Fruit fly (Drosophila melanogaster) whole organism, embryonic: Measurements from ENCODE around the gene Prp3.

Experiments used
- Atf6 ChIP-seq: fragments of 200-800 bp; sonication (Bioruptor generic); IDR thresholded peaks from 2 replicates; pipeline ENCODE4 v1.3.6; 2022; ENCODE audit warnings: missing biosample characterization, missing genetic modification characterization
- Bgb ChIP-seq: fragments of 200-800 bp; sonication (Bioruptor generic); IDR thresholded peaks from 2 replicates; pipeline ENCODE4 v1.3.6; 2022; ENCODE audit warnings: missing biosample characterization, missing genetic modification characterization; ENCODE audit not compliant: partially characterized antibody
- CG10431 ChIP-seq: fragments of 200-800 bp; sonication (Bioruptor generic); optimal IDR thresholded peaks from 3 replicates; lab custom pipeline; 2018; ENCODE audit warnings: missing biosample characterization, mild to moderate bottlenecking, missing genetic modification characterization
- CG11504 ChIP-seq: fragments of 200-800 bp; sonication (Bioruptor generic); optimal IDR thresholded peaks from 3 replicates; lab custom pipeline; 2019; ENCODE audit warnings: missing biosample characterization, mild to moderate bottlenecking, missing genetic modification characterization, moderate library complexity
- CG12155 ChIP-seq: fragments of 200-800 bp; sonication (Bioruptor generic); optimal IDR thresholded peaks from 3 replicates; lab custom pipeline; 2016; ENCODE audit warnings: missing biosample characterization, missing genetic modification characterization
- CG12219 ChIP-seq: fragments of 200-800 bp; sonication (Bioruptor generic); optimal IDR thresholded peaks from 3 replicates; lab custom pipeline; 2018; ENCODE audit warnings: missing biosample characterization, mild to moderate bottlenecking, missing genetic modification characterization
- CG13287 ChIP-seq: fragments of 200-800 bp; sonication (Bioruptor generic); IDR thresholded peaks from 2 replicates; pipeline ENCODE4 v1.3.6; 2022; ENCODE audit warnings: missing biosample characterization, missing genetic modification characterization; ENCODE audit not compliant: partially characterized antibody
- CG15073 ChIP-seq: fragments of 200-800 bp; sonication (Bioruptor generic); optimal IDR thresholded peaks from 2 replicates; lab custom pipeline; 2016; ENCODE audit warnings: missing biosample characterization, missing genetic modification characterization
- CG17829 ChIP-seq: fragments of 200-800 bp; optimal IDR thresholded peaks from 2 replicates; lab custom pipeline; 2019; ENCODE audit warnings: missing biosample characterization, mild to moderate bottlenecking, missing genetic modification characterization, moderate library complexity
- CG18599 ChIP-seq: fragments of 200-800 bp; sonication (Bioruptor generic); optimal IDR thresholded peaks from 3 replicates; lab custom pipeline; 2017; ENCODE audit warnings: missing biosample characterization, missing genetic modification characterization, mild to moderate bottlenecking, moderate library complexity, missing genetic modification reagents
- CG3163 ChIP-seq: fragments of 200-800 bp; sonication (Bioruptor generic); optimal IDR thresholded peaks from 3 replicates; lab custom pipeline; 2016; ENCODE audit warnings: missing biosample characterization, missing genetic modification characterization
- CG3726 ChIP-seq: fragments of 200-800 bp; sonication (Bioruptor generic); IDR thresholded peaks from 3 replicates; pipeline ENCODE4, ENCODE4 v1.3.6; 2022; ENCODE audit warnings: missing biosample characterization, missing genetic modification characterization
- CG6654 ChIP-seq: fragments of 200-800 bp; sonication (Bioruptor generic); optimal IDR thresholded peaks from 2 replicates; lab custom pipeline; 2017; ENCODE audit warnings: missing biosample characterization, mild to moderate bottlenecking, missing genetic modification characterization
- CG6765 ChIP-seq: fragments of 200-800 bp; sonication (Bioruptor generic); optimal IDR thresholded peaks from 3 replicates; lab custom pipeline; 2017; ENCODE audit warnings: missing biosample characterization, mild to moderate bottlenecking, missing genetic modification characterization
- CG9876 ChIP-seq: fragments of 200-800 bp; sonication (Bioruptor generic); optimal IDR thresholded peaks from 2 replicates; lab custom pipeline; 2016; ENCODE audit warnings: missing biosample characterization, missing genetic modification characterization
- D19B ChIP-seq: fragments of 200-800 bp; sonication (Bioruptor generic); optimal IDR thresholded peaks from 2 replicates; lab custom pipeline; 2017; ENCODE audit warnings: missing biosample characterization, mild to moderate bottlenecking, missing genetic modification characterization
- Eip74EF ChIP-seq, 2 experiments: fragments of 200-800 bp in 1 of 2; fragments of >200 bp in 1 of 2; sonication (Bioruptor generic) in 1 of 2; optimal IDR thresholded peaks; 2 replicates each; lab custom pipeline; 2017 to 2019; ENCODE audit warnings: missing biosample characterization in 2 of 2, missing genetic modification characterization in 2 of 2, mild to moderate bottlenecking in 1 of 2, moderate library complexity in 1 of 2
- Gsc ChIP-seq: fragments of 200-800 bp; sonication (Bioruptor generic); IDR thresholded peaks from 2 replicates; pipeline ENCODE4 v1.3.6; 2022; ENCODE audit warnings: missing biosample characterization, missing genetic modification characterization
- Hey ChIP-seq: fragments of 200-800 bp; sonication (Bioruptor generic); optimal IDR thresholded peaks from 3 replicates; lab custom pipeline; 2018; ENCODE audit warnings: missing biosample characterization, mild to moderate bottlenecking, missing genetic modification characterization
- HmgD ChIP-seq: fragments of 200-800 bp; sonication (Bioruptor generic); optimal IDR thresholded peaks from 3 replicates; lab custom pipeline; 2016; ENCODE audit warnings: missing biosample characterization, missing genetic modification characterization
- Hmx ChIP-seq: fragments of 200-800 bp; sonication (Bioruptor generic); optimal IDR thresholded peaks from 2 replicates; lab custom pipeline; 2016; ENCODE audit warnings: missing biosample characterization, missing genetic modification characterization
- Hr78 ChIP-seq, 2 experiments: fragments of 200-800 bp in 1 of 2; fragments of >200 bp in 1 of 2; sonication (Bioruptor generic) in 1 of 2; optimal IDR thresholded peaks; 2 replicates each; lab custom pipeline; 2017 to 2019; ENCODE audit warnings: missing biosample characterization in 2 of 2, missing genetic modification characterization in 2 of 2, mild to moderate bottlenecking in 1 of 2, moderate library complexity in 1 of 2
- Lim3 ChIP-seq: fragments of 200-800 bp; sonication (Bioruptor generic); IDR thresholded peaks from 2 replicates; pipeline ENCODE4 v1.3.6; 2022; ENCODE audit warnings: missing biosample characterization, missing genetic modification characterization
- NFAT ChIP-seq: fragments of 200-800 bp; sonication (Bioruptor generic); IDR thresholded peaks from 2 replicates; pipeline ENCODE4 v1.3.6; 2022; ENCODE audit warnings: missing biosample characterization, missing genetic modification characterization
- Pdp1 ChIP-seq, 2 experiments: fragments of 200-800 bp; sonication (Bioruptor generic); optimal IDR thresholded peaks; 3 replicates each; lab custom pipeline; 2016; ENCODE audit warnings: missing biosample characterization in 2 of 2, missing genetic modification characterization in 2 of 2, mild to moderate bottlenecking in 1 of 2, moderate library complexity in 1 of 2
- Rfx ChIP-seq: fragments of 200-800 bp; sonication (Bioruptor generic); IDR thresholded peaks from 2 replicates; pipeline ENCODE4 v1.3.6; 2022; ENCODE audit warnings: missing biosample characterization, missing genetic modification characterization
- Ssrp ChIP-seq: fragments of 200-800 bp; sonication (Bioruptor generic); optimal IDR thresholded peaks from 2 replicates; lab custom pipeline; 2018; ENCODE audit warnings: missing biosample characterization, mild to moderate bottlenecking, missing genetic modification characterization, moderate library complexity
- Vsx1 ChIP-seq: fragments of 200-800 bp; sonication (Bioruptor generic); optimal IDR thresholded peaks from 2 replicates; lab custom pipeline; 2017; ENCODE audit warnings: missing biosample characterization, mild to moderate bottlenecking, missing genetic modification characterization, missing genetic modification reagents
- Xbp1 ChIP-seq: fragments of 200-800 bp; sonication (Bioruptor generic); optimal IDR thresholded peaks from 3 replicates; lab custom pipeline; 2016; ENCODE audit warnings: missing biosample characterization, mild to moderate bottlenecking, missing genetic modification characterization
- cad ChIP-seq: fragments of >200 bp; optimal IDR thresholded peaks from 2 replicates; lab custom pipeline; 2017; ENCODE audit warnings: missing biosample characterization, missing genetic modification characterization
- caup ChIP-seq: fragments of 200-800 bp; sonication (Bioruptor generic); optimal IDR thresholded peaks from 3 replicates; lab custom pipeline; 2017; ENCODE audit warnings: missing biosample characterization, mild to moderate bottlenecking, missing genetic modification characterization, moderate library complexity; ENCODE audit not compliant: severe bottlenecking
- crol ChIP-seq: fragments of 200-800 bp; sonication (Bioruptor generic); IDR thresholded peaks from 2 replicates; pipeline ENCODE4 v1.3.6; 2022; ENCODE audit warnings: missing biosample characterization, missing genetic modification characterization
- dysf ChIP-seq: fragments of 200-800 bp; sonication (Bioruptor generic); IDR thresholded peaks from 3 replicates; pipeline ENCODE4 v1.3.6; 2022; ENCODE audit warnings: missing biosample characterization, missing genetic modification characterization
- esg ChIP-seq: fragments of 200-800 bp; sonication (Bioruptor generic); conservative IDR thresholded peaks from 2 replicates; pipeline ENCODE4 v1.3.6; 2022; ENCODE audit warnings: missing biosample characterization, missing genetic modification characterization
- eve ChIP-seq, 2 experiments: fragments of >200 bp; optimal IDR thresholded peaks; 2 replicates each; lab custom pipeline; 2017; ENCODE audit warnings: missing biosample characterization in 2 of 2, missing genetic modification characterization in 2 of 2
- exex ChIP-seq: fragments of 200-800 bp; sonication (Bioruptor generic); optimal IDR thresholded peaks from 4 replicates; lab custom pipeline; 2018; ENCODE audit warnings: missing biosample characterization, mild to moderate bottlenecking, missing genetic modification characterization, moderate library complexity
- gfzf ChIP-seq: fragments of 200-800 bp; sonication (Bioruptor generic); optimal IDR thresholded peaks from 2 replicates; lab custom pipeline; 2016; ENCODE audit warnings: missing biosample characterization, mild to moderate bottlenecking, missing genetic modification characterization, moderate library complexity
- hbn ChIP-seq: fragments of 200-800 bp; sonication (Bioruptor generic); IDR thresholded peaks from 2 replicates; pipeline ENCODE4 v1.3.6; 2022; ENCODE audit warnings: missing biosample characterization, missing genetic modification characterization; ENCODE audit not compliant: partially characterized antibody
- hkb ChIP-seq, 2 experiments: fragments of 200-800 bp in 1 of 2; fragments of >200 bp in 1 of 2; sonication (Bioruptor generic) in 1 of 2; IDR thresholded peaks in 1 of 2; optimal IDR thresholded peaks in 1 of 2; 2 replicates each; pipeline versions ENCODE4 v1.3.6 to Lab custom; 2017 to 2022; ENCODE audit warnings: missing biosample characterization in 1 of 2, missing genetic modification characterization in 1 of 2
- lola ChIP-seq, 3 experiments: fragments of >200 bp in 2 of 3; fragments of 200-800 bp in 1 of 3; sonication (Bioruptor generic) in 1 of 3; optimal IDR thresholded peaks; 2 replicates each; lab custom pipeline; 2017 to 2019; ENCODE audit warnings: missing biosample characterization in 3 of 3, missing genetic modification characterization in 3 of 3, mild to moderate bottlenecking in 1 of 3, moderate library complexity in 1 of 3
- pros ChIP-seq: fragments of 200-800 bp; sonication (Bioruptor generic); optimal IDR thresholded peaks from 3 replicates; lab custom pipeline; 2019; ENCODE audit warnings: missing biosample characterization, mild to moderate bottlenecking, missing genetic modification characterization, moderate library complexity
- sd ChIP-seq: fragments of 200-800 bp; sonication (Bioruptor generic); optimal IDR thresholded peaks from 3 replicates; lab custom pipeline; 2018; ENCODE audit warnings: missing biosample characterization, mild to moderate bottlenecking, missing genetic modification characterization, moderate library complexity
- sug ChIP-seq: fragments of 200-800 bp; optimal IDR thresholded peaks from 2 replicates; lab custom pipeline; 2019; ENCODE audit warnings: missing biosample characterization, mild to moderate bottlenecking, missing genetic modification characterization, moderate library complexity
- trh ChIP-seq: fragments of 200-800 bp; sonication (Bioruptor generic); optimal IDR thresholded peaks from 2 replicates; lab custom pipeline; 2016; ENCODE audit warnings: missing biosample characterization, missing genetic modification characterization
- tx ChIP-seq: fragments of 200-800 bp; sonication (Bioruptor generic); optimal IDR thresholded peaks from 2 replicates; lab custom pipeline; 2016; ENCODE audit warnings: missing biosample characterization, missing genetic modification characterization
- wor ChIP-seq: fragments of 200-800 bp; sonication (Bioruptor generic); IDR thresholded peaks from 2 replicates; pipeline ENCODE4 v1.3.6; 2022; ENCODE audit warnings: missing biosample characterization, missing genetic modification characterization

Prp3 gene

dm6 chr3L:19929051-19929718 is 19.1 kb downstream of the Prp3 start (continued):
- TF ChIP-seq hbn (GFP tag; lab: Robert Waterston, UW) (no peak), NFAT (no peak), CG12155 (GFP tag; lab: Kevin White, UChicago) (no peak), Hmx (GFP tag; lab: Kevin White, UChicago) (no peak), gfzf (no peak), trh (GFP tag; lab: Kevin White, UChicago) (no peak), Atf6 (GFP tag; lab: Robert Waterston, UW) (0 out of 2 replicates have a peak, but pooled peaks have one; percentile 15), D19B (no peak), dysf (no peak), CG6654 (GFP tag; lab: Kevin White, UChicago) (no peak), Hey (no peak), pros (GFP tag; lab: Kevin White, UChicago) (peak; percentile 3), Ssrp (tag; lab: Kevin White, UChicago) (no peak), CG10431 (GFP tag; lab: Kevin White, UChicago) (no peak), Gsc (GFP tag; lab: Robert Waterston, UW) (no peak)

dm6 chr3L:19929719-19930334 is 19.7 kb downstream of the Prp3 start:
- no peak for TF ChIP-seq lola (GFP tag; optimal IDR thresholded peaks at IDR 0.05; lab: Kevin White, UChicago)
- no peak for TF ChIP-seq sd (tag; lab: Kevin White, UChicago)
- no peak for TF ChIP-seq HmgD (GFP tag; lab: Kevin White, UChicago)
- peak; percentile 72 for TF ChIP-seq sug (tag; lab: Kevin White, UChicago)
- no peak for TF ChIP-seq Rfx
- no peak for TF ChIP-seq esg (GFP tag; lab: Robert Waterston, UW)
- no peak for TF ChIP-seq wor (GFP tag; lab: Robert Waterston, UW)
- no peak for TF ChIP-seq tx
- TF ChIP-seq CG3163 (GFP tag; lab: Kevin White, UChicago): no peak
- TF ChIP-seq crol (GFP tag; lab: Robert Waterston, UW): peak; percentile 88
- TF ChIP-seq Eip74EF (GFP tag; optimal IDR thresholded peaks at IDR 0.05; lab: Kevin White, UChicago): no peak
- TF ChIP-seq Bgb: 0 out of 2 replicates have a peak, but pooled peaks have one; percentile 7
- peak in 1 of 2 experiments; percentile 27 for TF ChIP-seq Hr78 (GFP tag; optimal IDR thresholded peaks at IDR 0.05; lab: Kevin White, UChicago)
- TF ChIP-seq CG11504 (tag; lab: Kevin White, UChicago): peak; percentile 56
- peak in 1 of 2 experiments; percentile 81 for TF ChIP-seq Pdp1 (GFP tag; optimal IDR thresholded peaks at IDR 0.05; lab: Kevin White, UChicago)
- no peak for TF ChIP-seq caup (GFP tag; lab: Kevin White, UChicago)
- no peak for TF ChIP-seq cad (GFP tag; lab: Kevin White, UChicago)
- no peak for TF ChIP-seq eve (GFP tag; optimal IDR thresholded peaks at IDR 0.05; lab: Kevin White, UChicago)
- TF ChIP-seq CG12219: no peak
- TF ChIP-seq CG6765 (GFP tag; lab: Kevin White, UChicago): no peak
- peak; percentile 12 for TF ChIP-seq CG18599
- no peak for TF ChIP-seq CG17829
- TF ChIP-seq Xbp1: peak; percentile 26
- peak; percentile 23 for TF ChIP-seq CG10431 (GFP tag; lab: Kevin White, UChicago)
- no peak for TF ChIP-seq CG9876 (GFP tag; lab: Kevin White, UChicago)
- no peak for TF ChIP-seq CG13287 (GFP tag; lab: Robert Waterston, UW)
- no peak for TF ChIP-seq hkb (optimal IDR thresholded peaks at IDR 0.05; lab: Kevin White, UChicago)
- 0 out of 2 replicates have a peak, but pooled peaks have one; percentile 10 for TF ChIP-seq hkb (GFP tag; IDR thresholded peaks at IDR 0.05; lab: Robert Waterston, UW)
- no peak for TF ChIP-seq Lim3
- no peak for TF ChIP-seq CG15073 (GFP tag; lab: Kevin White, UChicago)
- no peak for TF ChIP-seq Vsx1 (GFP tag; lab: Kevin White, UChicago)
- TF ChIP-seq exex: peak; percentile 99
- TF ChIP-seq CG3726 (GFP tag; lab: Robert Waterston, UW): no peak
